Worm (Caenorhabditis elegans): ENCODE results near the gene rap-3.
A peak's percentile ranks its signal among the peaks of the same experiment; 100 is the strongest.

rap-3 gene

ce11 chrIV:11176967-11177366 lies at the start of gene rap-3:
rap-3 (plus strand) TSS chrIV:11177267.
- TF ChIP-seq nfyb-1 (GFP tag; IDR thresholded peaks at IDR 0.05) (no peak), ceh-27 (GFP tag; optimal IDR thresholded peaks at IDR 0.05) (no peak), xnd-1 (tag; optimal IDR thresholded peaks at IDR 0.05) (no peak), B0261.1 (tag; optimal IDR thresholded peaks at IDR 0.05) (no peak), hrde-1 (tag; optimal IDR thresholded peaks at IDR 0.05; ENCODE audit: borderline replicate concordance) (no peak), ceh-100 (GFP tag; IDR thresholded peaks at IDR 0.05) (no peak), gei-17 (GFP tag; optimal IDR thresholded peaks at IDR 0.05) (no peak), zfh-2 (GFP tag; conservative IDR thresholded peaks at IDR 0.05) (no peak), mxl-1 (tag; optimal IDR thresholded peaks at IDR 0.05) (no peak), him-1 (tag; optimal IDR thresholded peaks at IDR 0.05) (no peak), attf-5 (GFP tag; optimal IDR thresholded peaks at IDR 0.05) (no peak), zim-3 (tag; optimal IDR thresholded peaks at IDR 0.05) (no peak), C06A6.2 (GFP tag; conservative IDR thresholded peaks at IDR 0.05) (no peak), atf-7 (tag; optimal IDR thresholded peaks at IDR 0.05) (no peak), nfya-2 (GFP tag; IDR thresholded peaks at IDR 0.05) (no peak), ztf-18 (tag; optimal IDR thresholded peaks at IDR 0.05) (no peak), hmg-1.2 (GFP tag; IDR thresholded peaks at IDR 0.05) (no peak), ekl-4 (GFP tag; IDR thresholded peaks at IDR 0.05) (no peak), ceh-91 (GFP tag; IDR thresholded peaks at IDR 0.05) (no peak), F23B12.7 (tag; optimal IDR thresholded peaks at IDR 0.05; ENCODE audit: insufficient read depth) (no peak)

DNA sequence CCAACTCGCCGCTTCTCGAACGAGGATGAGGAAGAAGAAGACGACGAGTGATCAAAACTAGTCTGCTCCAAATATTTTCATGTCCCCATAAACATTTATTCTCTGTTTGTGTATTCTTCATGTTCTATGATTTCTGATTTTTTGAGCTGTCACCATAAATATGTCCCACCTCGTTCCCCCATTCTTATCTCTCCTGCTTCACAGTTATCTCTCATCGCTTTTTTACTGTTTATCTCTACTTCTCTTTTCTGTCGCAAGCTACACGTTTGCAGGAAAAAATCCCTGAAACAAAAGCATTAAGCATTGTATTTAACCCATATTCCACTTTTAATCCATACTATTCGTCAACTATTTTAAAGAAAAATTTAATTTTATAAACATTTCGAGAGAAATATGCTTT lies 46.3 kb upstream of the rap-3 start:
- no peak for TF ChIP-seq efl-1 (GFP tag; optimal IDR thresholded peaks at IDR 0.05)
- no peak for TF ChIP-seq lag-1 (GFP tag; IDR thresholded peaks at IDR 0.05)
- peak; percentile 45 for TF ChIP-seq nhr-80 (tag; optimal IDR thresholded peaks at IDR 0.05)
- no peak for TF ChIP-seq ama-1 (optimal IDR thresholded peaks at IDR 0.05)
- peak in 1 of 2 experiments; percentile 44 for TF ChIP-seq ama-1 (GFP tag; optimal IDR thresholded peaks at IDR 0.05)
- no peak for TF ChIP-seq F52B5.7 (tag; optimal IDR thresholded peaks at IDR 0.05)
- TF ChIP-seq let-607 (tag; optimal IDR thresholded peaks at IDR 0.05), result peak in 1 of 2 experiments; percentile 8
- peak; percentile 29; the same call in 1 of the 2 replicates for TF ChIP-seq hmg-1.2 (GFP tag; IDR thresholded peaks at IDR 0.05)
- no peak for TF ChIP-seq nhr-27 (tag; optimal IDR thresholded peaks at IDR 0.05)

DNA sequence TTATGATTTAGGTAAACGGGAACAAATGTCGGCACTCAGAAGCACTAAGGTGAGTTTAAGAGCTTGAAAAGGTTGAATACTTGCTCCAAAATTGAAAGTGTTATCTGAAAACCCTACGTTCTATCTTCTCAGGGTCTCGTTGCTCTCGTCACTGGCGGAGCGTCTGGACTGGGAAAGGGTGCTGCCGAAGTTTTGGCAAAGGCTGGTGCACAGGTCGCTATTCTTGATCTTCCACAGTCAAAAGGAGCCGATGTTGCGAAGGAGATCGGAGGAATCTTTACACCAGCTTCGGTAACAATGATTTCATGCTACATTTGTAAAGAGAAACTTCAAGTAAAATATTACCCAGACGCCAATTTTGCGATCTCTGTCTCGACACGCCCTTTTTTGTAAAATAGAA lies 45.8 kb upstream of the rap-3 start, which contains the start of gene ard-1:
Gene ard-1, plus strand, starts transcription at position 12 of the 400 bp plus-strand sequence.
- 0 out of 2 replicates have a peak, but pooled peaks have one; percentile 32 for TF ChIP-seq madf-3 (GFP tag; IDR thresholded peaks at IDR 0.05)
- TF ChIP-seq ceh-58 (GFP tag; IDR thresholded peaks at IDR 0.05), result no peak
- TF ChIP-seq ceh-27 (GFP tag; optimal IDR thresholded peaks at IDR 0.05), result no peak
- TF ChIP-seq lin-35 (GFP tag; optimal IDR thresholded peaks at IDR 0.05), result no peak
- TF ChIP-seq B0336.3 (GFP tag; IDR thresholded peaks at IDR 0.05), result 0 out of 2 replicates have a peak, but pooled peaks have one; percentile 39
- 0 out of 2 replicates have a peak, but pooled peaks have one; percentile 15 for TF ChIP-seq hsf-1 (GFP tag; IDR thresholded peaks at IDR 0.05)
- TF ChIP-seq xnd-1 (tag; optimal IDR thresholded peaks at IDR 0.05), result peak; percentile 10

DNA sequence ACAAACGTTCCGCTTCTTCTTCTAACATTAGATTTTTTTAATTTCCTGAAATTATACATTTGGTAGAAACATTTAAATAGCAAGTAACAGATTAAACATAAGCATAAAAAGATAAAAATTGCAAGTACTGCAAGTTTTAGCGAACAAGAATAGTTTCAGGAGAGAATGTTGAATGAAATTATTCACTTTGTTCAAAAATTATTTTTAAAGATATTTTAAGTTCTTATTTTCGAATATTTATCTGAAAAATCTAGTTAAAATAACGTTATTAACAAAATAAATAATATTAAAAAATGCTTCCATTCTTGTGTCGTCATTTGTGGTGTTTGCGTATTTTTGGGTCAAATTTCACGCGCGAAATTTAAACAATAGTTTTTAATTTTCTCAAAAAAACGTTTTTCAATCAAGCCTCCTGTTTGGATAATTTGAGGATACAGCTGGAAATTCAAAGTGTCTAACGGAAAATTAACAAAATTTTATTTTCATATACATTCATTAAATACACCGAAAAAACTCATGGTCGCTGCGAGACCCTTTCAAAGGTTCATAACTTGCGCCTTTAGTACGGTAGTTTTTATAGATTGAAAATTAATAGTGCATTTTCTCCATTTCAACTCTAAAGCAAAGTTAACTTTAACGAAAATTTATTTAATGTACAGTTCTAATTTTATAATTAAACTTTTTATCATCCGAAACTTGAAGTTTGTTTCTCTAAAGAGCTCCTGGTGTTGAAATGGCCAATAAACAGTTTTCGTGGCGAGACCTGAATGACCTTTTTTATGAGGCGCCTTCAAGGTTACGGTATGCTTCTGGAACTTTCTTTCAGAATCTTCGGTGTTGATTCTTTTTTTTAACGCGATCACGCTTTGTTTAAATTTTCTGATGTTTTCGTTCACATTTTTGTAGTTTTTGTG lies 34.5 kb upstream of the rap-3 start, which contains the start of gene skih-2:
Gene skih-2, minus strand, starts transcription at position 51 of the 914 bp plus-strand sequence.
- no peak for TF ChIP-seq zim-3 (tag; optimal IDR thresholded peaks at IDR 0.05)
- TF ChIP-seq attf-5 (GFP tag; optimal IDR thresholded peaks at IDR 0.05), result no peak
- TF ChIP-seq Y79H2A.3 (GFP tag; conservative IDR thresholded peaks at IDR 0.05), result no peak
- TF ChIP-seq gei-17 (GFP tag; optimal IDR thresholded peaks at IDR 0.05), result no peak
- no peak for TF ChIP-seq dox-1 (GFP tag; IDR thresholded peaks at IDR 0.05)
- TF ChIP-seq bed-2 (GFP tag; IDR thresholded peaks at IDR 0.05), result no peak
- no peak for TF ChIP-seq F57C9.4 (tag; optimal IDR thresholded peaks at IDR 0.05)
- no peak for TF ChIP-seq pbrm-1 (GFP tag; IDR thresholded peaks at IDR 0.05)
- TF ChIP-seq ceh-40 (GFP tag; IDR thresholded peaks at IDR 0.05), result no peak
- TF ChIP-seq F37B4.10 (GFP tag; IDR thresholded peaks at IDR 0.05), result no peak
- TF ChIP-seq aptf-2 (GFP tag; conservative IDR thresholded peaks at IDR 0.05), result no peak
- peak; percentile 73 for TF ChIP-seq ceh-91 (GFP tag; IDR thresholded peaks at IDR 0.05)
- TF ChIP-seq madf-10 (tag; optimal IDR thresholded peaks at IDR 0.05), result no peak
- TF ChIP-seq ztf-6 (GFP tag; IDR thresholded peaks at IDR 0.05), result no peak
- TF ChIP-seq D2030.7 (GFP tag; IDR thresholded peaks at IDR 0.05), result no peak; the same call in none of the 2 replicates

All from whole organism, young adult.